Fruit fly (Drosophila melanogaster): ENCODE results near the gene a6.

Gene a6

DNA sequence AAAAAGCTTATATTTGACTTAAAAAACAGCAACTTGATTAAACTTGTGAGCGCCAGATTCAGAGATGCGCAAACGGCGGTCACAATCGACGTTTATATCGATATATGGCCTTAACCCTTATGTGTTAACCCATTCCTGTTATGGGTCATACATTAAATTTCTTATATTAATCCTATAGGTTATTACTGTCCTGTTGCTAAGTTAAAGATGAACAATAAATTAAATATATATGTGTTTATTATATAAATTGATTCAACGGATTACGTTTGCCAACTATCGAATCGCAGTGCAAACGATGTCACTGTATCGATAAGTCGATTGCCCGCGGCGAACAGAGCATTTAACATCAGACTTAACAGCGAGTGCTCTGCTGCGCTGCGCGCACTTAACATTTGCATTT lies 26.5 kb downstream of the a6 start, which contains the start of the genes CG3740 and hfw (continued):
- TF ChIP-seq CG18262 (tag; optimal IDR thresholded peaks at IDR 0.05) (no peak), chinmo (GFP tag; IDR thresholded peaks at IDR 0.05; ENCODE audit: partially characterized antibody) (0 out of 4 replicates have a peak, but pooled peaks have one; percentile 67), CG10209 (GFP tag; optimal IDR thresholded peaks at IDR 0.05) (peak; percentile 62), Ravus (GFP tag; IDR thresholded peaks at IDR 0.05) (peak; percentile 12; the same call in 1 of the 2 replicates), D19B (GFP tag; optimal IDR thresholded peaks at IDR 0.05) (peak; percentile 12), CG6689 (GFP tag; IDR thresholded peaks at IDR 0.05) (peak; percentile 78), al (GFP tag; IDR thresholded peaks at IDR 0.05) (peak; percentile 78), CG3838 (GFP tag; optimal IDR thresholded peaks at IDR 0.05) (no peak), CG3995 (GFP tag; optimal IDR thresholded peaks at IDR 0.05) (peak; percentile 89), CG11723 (GFP tag; optimal IDR thresholded peaks at IDR 0.05) (peak; percentile 4), ara (GFP tag; IDR thresholded peaks at IDR 0.05) (peak; percentile 74), CG11398 (GFP tag; optimal IDR thresholded peaks at IDR 0.05) (no peak), CG3407 (GFP tag; optimal IDR thresholded peaks at IDR 0.05) (peak; percentile 34), stc (GFP tag; IDR thresholded peaks at IDR 0.05) (0 out of 2 replicates have a peak, but pooled peaks have one; percentile 44), CG7357 (GFP tag; IDR thresholded peaks at IDR 0.05) (peak; percentile 69), CG2202 (tag; optimal IDR thresholded peaks at IDR 0.05) (peak; percentile 33), CG10321 (GFP tag; IDR thresholded peaks at IDR 0.05) (no peak), Ada2b (GFP tag; IDR thresholded peaks at IDR 0.05) (peak; percentile 79), twi (tag; optimal IDR thresholded peaks at IDR 0.05) (peak; percentile 62), Scr (GFP tag; IDR thresholded peaks at IDR 0.05; ENCODE audit: partially characterized antibody) (peak; percentile 95), CG3281 (GFP tag; optimal IDR thresholded peaks at IDR 0.05) (peak; percentile 50), CG13296 (GFP tag; optimal IDR thresholded peaks at IDR 0.05) (peak; percentile 36), CG10979 (tag; optimal IDR thresholded peaks at IDR 0.05) (peak; percentile 55), phol (tag; optimal IDR thresholded peaks at IDR 0.05) (peak; percentile 83), Hr3 (GFP tag; optimal IDR thresholded peaks at IDR 0.05) (peak; percentile 76), knrl (GFP tag; IDR thresholded peaks at IDR 0.05; ENCODE audit: partially characterized antibody) (peak; percentile 95), CG3847 (GFP tag; IDR thresholded peaks at IDR 0.05) (peak; percentile 80), CG8388 (GFP tag; optimal IDR thresholded peaks at IDR 0.05) (peak; percentile 49), CG2712 (tag; optimal IDR thresholded peaks at IDR 0.05) (peak; percentile 84), dmrt11E (tag; optimal IDR thresholded peaks at IDR 0.05) (peak; percentile 72), CHES-1-like (GFP tag; optimal IDR thresholded peaks at IDR 0.05) (peak; percentile 17), CG13123 (GFP tag; optimal IDR thresholded peaks at IDR 0.05) (no peak), kni (GFP tag; optimal IDR thresholded peaks at IDR 0.05) (no peak), ind (GFP tag; optimal IDR thresholded peaks at IDR 0.05) (peak; percentile 75), H2.0 (GFP tag; IDR thresholded peaks at IDR 0.05) (peak; percentile 67), fd96Cb (tag; optimal IDR thresholded peaks at IDR 0.05) (peak; percentile 61), CG9727 (GFP tag; optimal IDR thresholded peaks at IDR 0.05) (peak; percentile 54), ken (GFP tag; IDR thresholded peaks at IDR 0.05) (peak; percentile 68), salm (tag; optimal IDR thresholded peaks at IDR 0.05) (peak; percentile 4), Sry-δ (GFP tag; optimal IDR thresholded peaks at IDR 0.05) (peak; percentile 64), CG34224 (GFP tag; IDR thresholded peaks at IDR 0.05; ENCODE audit: partially characterized antibody) (peak; percentile 90), CG9437 (GFP tag; optimal IDR thresholded peaks at IDR 0.05) (peak; percentile 45), hkb (optimal IDR thresholded peaks at IDR 0.05) (no peak), hkb (GFP tag; IDR thresholded peaks at IDR 0.05) (peak; percentile 46; the same call in 1 of the 2 replicates), CG14050 (GFP tag; IDR thresholded peaks at IDR 0.05) (peak; percentile 62), Nf-YA (GFP tag; IDR thresholded peaks at IDR 0.05) (0 out of 2 replicates have a peak, but pooled peaks have one; percentile 27), CG1602 (GFP tag; optimal IDR thresholded peaks at IDR 0.05) (peak; percentile 77), E2f1 (GFP tag; IDR thresholded peaks at IDR 0.05) (peak; percentile 84), Dip3 (GFP tag; optimal IDR thresholded peaks at IDR 0.05) (peak; percentile 2), CG14441 (GFP tag; IDR thresholded peaks at IDR 0.05) (peak; percentile 84), CG16815 (GFP tag; optimal IDR thresholded peaks at IDR 0.05) (peak; percentile 47)
